Fruit fly (Drosophila melanogaster) ovary, adult (tissue): ENCODE data around the gene APC4.

ENCODE experiments used
- CG17801 ChIP-seq: fragments of 200-800 bp; optimal IDR thresholded peaks from 2 replicates; lab custom pipeline; 2019; ENCODE audit warnings: missing biosample characterization, mild to moderate bottlenecking, missing genetic modification characterization, moderate library complexity; ENCODE audit not compliant: partially characterized antibody

Gene APC4

dm6 chrX:9082600-9082999 lies at the start of gene APC4:
Gene APC4, plus strand, starts transcription at chrX:9082931.
- TF ChIP-seq CG17801 = peak; percentile 0

- TF ChIP-seq CG17801 = no peak
Measured at dm6 chrX:9036113-9036512, 46.6 kb upstream of the APC4 start.

dm6 chrX:9038778-9039177 lies 44.0 kb upstream of the APC4 start:
- no peak for TF ChIP-seq CG17801

- no peak for TF ChIP-seq CG17801
Measured at dm6 chrX:9040855-9041254, 41.9 kb upstream of the APC4 start.

dm6 chrX:9041789-9042456 lies 40.8 kb upstream of the APC4 start:
- peak; percentile 10 for TF ChIP-seq CG17801

- peak; percentile 59 for TF ChIP-seq CG17801
Measured at dm6 chrX:9042457-9043045, 40.2 kb upstream of the APC4 start.

dm6 chrX:9043711-9044505 lies 38.8 kb upstream of the APC4 start:
- TF ChIP-seq CG17801 = no peak

- TF ChIP-seq CG17801 = no peak
Measured at dm6 chrX:9044857-9045256, 37.9 kb upstream of the APC4 start.

dm6 chrX:9046383-9046941 lies 36.3 kb upstream of the APC4 start:
- TF ChIP-seq CG17801 = no peak

dm6 chrX:9046986-9047385 lies 35.7 kb upstream of the APC4 start:
- peak; percentile 97 for TF ChIP-seq CG17801

dm6 chrX:9047725-9048384 lies 34.9 kb upstream of the APC4 start:
- peak; percentile 83 for TF ChIP-seq CG17801

- TF ChIP-seq CG17801 = peak; percentile 41
Measured at dm6 chrX:9048385-9048750, 34.4 kb upstream of the APC4 start.

- TF ChIP-seq CG17801 = no peak
Measured at dm6 chrX:9048941-9049340, 33.8 kb upstream of the APC4 start.

dm6 chrX:9060078-9060477 lies 22.7 kb upstream of the APC4 start:
- peak; percentile 59 for TF ChIP-seq CG17801

- TF ChIP-seq CG17801 = peak; percentile 40
Measured at dm6 chrX:9061299-9061698, 21.4 kb upstream of the APC4 start.

- no peak for TF ChIP-seq CG17801
Measured at dm6 chrX:9062665-9063064, 20.1 kb upstream of the APC4 start.

dm6 chrX:9063425-9063824 lies 19.3 kb upstream of the APC4 start:
- no peak for TF ChIP-seq CG17801
